Fruit fly (Drosophila melanogaster) S2 (cell line): Measurements from ENCODE around the gene HP1D3csd.

Source experiments
- CG8478 ChIP-seq: fragments of >200 bp; optimal IDR thresholded peaks from 2 replicates; lab custom pipeline; 2018
- CTCF ChIP-seq, 2 experiments: fragments of >200 bp; optimal IDR thresholded peaks; 2 replicates each; lab custom pipeline; 2018

DNA sequence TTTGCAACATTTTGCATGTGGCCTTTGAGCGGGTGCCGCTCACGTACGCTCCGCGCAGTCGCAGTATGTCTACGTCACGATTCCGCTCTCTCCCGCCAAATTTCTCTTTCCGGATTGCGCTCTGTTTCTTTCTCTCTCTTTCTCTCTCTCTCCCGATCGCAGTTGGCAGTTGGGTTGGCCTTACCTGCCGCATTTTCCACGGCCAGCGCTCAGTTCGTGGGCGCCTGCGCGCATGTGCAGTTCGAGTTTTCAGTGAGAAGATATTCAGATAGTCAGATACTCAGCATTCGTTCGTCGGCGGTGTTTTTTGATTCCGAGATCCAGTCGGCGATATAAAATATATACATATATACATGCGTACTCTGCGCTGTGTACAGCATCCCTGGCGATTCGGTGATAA lies 30.4 kb downstream of the HP1D3csd start, which contains the start of gene CG7884:
- no peak for TF ChIP-seq CG8478 (lab: Kevin White, UChicago)
- TF ChIP-seq CTCF (optimal IDR thresholded peaks at IDR 0.05; lab: Kevin White, UChicago): no peak
